Worm (Caenorhabditis elegans) whole organism, young adult: ENCODE results near the gene K02C4.3.

Experiments
- B0019.2 ChIP-seq: fragments of 200-800 bp; sonication (Bioruptor generic); conservative IDR thresholded peaks from 2 replicates; pipeline ENCODE4 v1.3.6; 2022; ENCODE audit warnings: missing genetic modification reagents, missing genetic modification characterization, missing compliant biosample characterization
- C06A6.2 ChIP-seq: fragments of 200-800 bp; sonication (Bioruptor generic); conservative IDR thresholded peaks from 2 replicates; pipeline ENCODE4 v1.3.6; 2022; ENCODE audit warnings: missing genetic modification characterization, missing compliant biosample characterization
- F10E7.11 ChIP-seq: sonication (generic microtip); optimal IDR thresholded peaks from 2 replicates; lab custom pipeline; 2017; ENCODE audit warnings: mild to moderate bottlenecking, missing genetic modification characterization, moderate library complexity, missing compliant biosample characterization
- F23B12.7 ChIP-seq: sonication (generic microtip); optimal IDR thresholded peaks from 2 replicates; lab custom pipeline; 2017; ENCODE audit warnings: missing genetic modification characterization, mild to moderate bottlenecking, missing compliant biosample characterization, antibody characterized with exemption, moderate library complexity; ENCODE audit not compliant: insufficient read depth
- F37B4.10 ChIP-seq: fragments of 200-800 bp; sonication (Bioruptor generic); IDR thresholded peaks from 2 replicates; pipeline ENCODE4 v1.3.6; 2022; ENCODE audit warnings: missing genetic modification characterization, missing compliant biosample characterization
- T26A5.8 ChIP-seq: sonication (generic microtip); optimal IDR thresholded peaks from 2 replicates; lab custom pipeline; 2016; ENCODE audit warnings: missing genetic modification characterization, missing compliant biosample characterization
- Y67H2A.10 ChIP-seq: fragments of 200-800 bp; sonication (Bioruptor generic); conservative IDR thresholded peaks from 2 replicates; pipeline ENCODE4 v1.3.6; 2022; ENCODE audit warnings: missing genetic modification reagents, missing genetic modification characterization, missing compliant biosample characterization
- atf-7 ChIP-seq: sonication (generic microtip); optimal IDR thresholded peaks from 2 replicates; lab custom pipeline; 2017; ENCODE audit warnings: mild to moderate bottlenecking, missing genetic modification characterization, missing compliant biosample characterization
- attf-3 ChIP-seq: fragments of 200-800 bp; sonication (Bioruptor generic); conservative IDR thresholded peaks from 2 replicates; pipeline ENCODE4 v1.3.6; 2022; ENCODE audit warnings: missing genetic modification reagents, missing genetic modification characterization, missing compliant biosample characterization
- ccch-3 ChIP-seq: fragments of 200-800 bp; sonication (Bioruptor generic); optimal IDR thresholded peaks from 2 replicates; lab custom pipeline; 2018; ENCODE audit warnings: mild to moderate bottlenecking, missing genetic modification characterization, missing compliant biosample characterization
- cebp-1 ChIP-seq, 2 experiments: fragments of 200-800 bp in 1 of 2; sonication (Bioruptor generic) in 1 of 2; sonication (generic microtip) in 1 of 2; IDR thresholded peaks in 1 of 2; optimal IDR thresholded peaks in 1 of 2; 2 replicates each; pipeline versions ENCODE4 v1.3.6 to Lab custom; 2017 to 2022; ENCODE audit warnings: missing compliant biosample characterization in 2 of 2, missing genetic modification characterization in 2 of 2, mild to moderate bottlenecking in 1 of 2, missing genetic modification reagents in 1 of 2, moderate library complexity in 1 of 2
- ceh-40 ChIP-seq: fragments of 200-800 bp; sonication (Bioruptor generic); IDR thresholded peaks from 2 replicates; pipeline ENCODE4 v1.3.6; 2022; ENCODE audit warnings: missing genetic modification characterization, missing compliant biosample characterization
- ceh-58 ChIP-seq: fragments of 200-800 bp; sonication (Bioruptor generic); IDR thresholded peaks from 2 replicates; pipeline ENCODE4 v1.3.6; 2022; ENCODE audit warnings: missing genetic modification characterization, missing compliant biosample characterization
- ceh-79 ChIP-seq: sonication (generic microtip); optimal IDR thresholded peaks from 2 replicates; lab custom pipeline; 2017; ENCODE audit warnings: mild to moderate bottlenecking, missing genetic modification characterization, missing compliant biosample characterization
- chd-7 ChIP-seq: sonication (generic microtip); optimal IDR thresholded peaks from 2 replicates; lab custom pipeline; 2016; ENCODE audit warnings: mild to moderate bottlenecking, missing genetic modification characterization, moderate library complexity, missing compliant biosample characterization
- dox-1 ChIP-seq: fragments of 200-800 bp; sonication (Bioruptor generic); IDR thresholded peaks from 2 replicates; pipeline ENCODE4 v1.3.6; 2022; ENCODE audit warnings: missing genetic modification reagents, missing genetic modification characterization, missing compliant biosample characterization
- efl-1 ChIP-seq: fragments of 150-350 bp; optimal IDR thresholded peaks from 2 replicates; lab custom pipeline; 2014; ENCODE audit warnings: missing biosample characterization, missing genetic modification reagents, missing genetic modification characterization
- egl-44 ChIP-seq: fragments of 200-800 bp; sonication (Bioruptor generic); IDR thresholded peaks from 2 replicates; pipeline ENCODE4 v1.3.6; 2022; ENCODE audit warnings: missing genetic modification reagents, missing genetic modification characterization, missing compliant biosample characterization
- ekl-4 ChIP-seq: fragments of 200-800 bp; sonication (Bioruptor generic); IDR thresholded peaks from 2 replicates; pipeline ENCODE4 v1.3.6; 2022; ENCODE audit warnings: missing genetic modification reagents, missing genetic modification characterization, missing compliant biosample characterization
- hlh-12 ChIP-seq: sonication (generic microtip); optimal IDR thresholded peaks from 2 replicates; lab custom pipeline; 2016; ENCODE audit warnings: missing genetic modification characterization, missing compliant biosample characterization
- hmg-1.2 ChIP-seq: fragments of 200-800 bp; sonication (Bioruptor generic); IDR thresholded peaks from 2 replicates; pipeline ENCODE4 v1.3.6; 2022; ENCODE audit warnings: missing genetic modification reagents, missing genetic modification characterization, missing compliant biosample characterization
- hmg-20 ChIP-seq: fragments of 200-800 bp; sonication (Bioruptor generic); IDR thresholded peaks from 2 replicates; pipeline ENCODE4 v1.3.6; 2022; ENCODE audit warnings: missing genetic modification reagents, missing genetic modification characterization, missing compliant biosample characterization
- lin-26 ChIP-seq: fragments of 200-800 bp; sonication (Bioruptor generic); IDR thresholded peaks from 2 replicates; pipeline ENCODE4 v1.3.6; 2022; ENCODE audit warnings: missing genetic modification reagents, missing genetic modification characterization, missing compliant biosample characterization
- lin-35 ChIP-seq, 3 experiments: fragments of 150-350 bp in 2 of 3; sonication (generic microtip) in 1 of 3; optimal IDR thresholded peaks; 2 replicates each; lab custom pipeline; 2014 to 2018; ENCODE audit warnings: missing biosample characterization in 3 of 3, missing genetic modification characterization in 3 of 3, missing genetic modification reagents in 3 of 3
- lin-54 ChIP-seq: fragments of 200-800 bp; sonication (Bioruptor generic); optimal IDR thresholded peaks from 2 replicates; lab custom pipeline; 2018; ENCODE audit warnings: mild to moderate bottlenecking, missing genetic modification characterization, missing compliant biosample characterization
- madf-10 ChIP-seq: sonication (generic microtip); optimal IDR thresholded peaks from 2 replicates; lab custom pipeline; 2016; ENCODE audit warnings: mild to moderate bottlenecking, missing genetic modification characterization, missing compliant biosample characterization
- madf-3 ChIP-seq: fragments of 200-800 bp; sonication (Bioruptor generic); IDR thresholded peaks from 2 replicates; pipeline ENCODE4 v1.3.6; 2022; ENCODE audit warnings: missing genetic modification reagents, missing genetic modification characterization, missing compliant biosample characterization
- mcd-1 ChIP-seq: fragments of 200-800 bp; sonication (Bioruptor generic); IDR thresholded peaks from 2 replicates; pipeline ENCODE4 v1.3.6; 2022; ENCODE audit warnings: missing genetic modification reagents, missing genetic modification characterization, missing compliant biosample characterization
- mel-28 ChIP-seq: sonication (generic microtip); optimal IDR thresholded peaks from 2 replicates; lab custom pipeline; 2016; ENCODE audit warnings: borderline replicate concordance, mild to moderate bottlenecking, missing genetic modification characterization, missing compliant biosample characterization
- nhr-80 ChIP-seq: sonication (generic microtip); optimal IDR thresholded peaks from 2 replicates; lab custom pipeline; 2016; ENCODE audit warnings: missing genetic modification characterization, missing compliant biosample characterization
- pbrm-1 ChIP-seq: fragments of 200-800 bp; sonication (Bioruptor generic); IDR thresholded peaks from 2 replicates; pipeline ENCODE4 v1.3.6; 2022; ENCODE audit warnings: missing genetic modification reagents, missing genetic modification characterization, missing compliant biosample characterization
- repo-1 ChIP-seq: sonication (generic microtip); optimal IDR thresholded peaks from 2 replicates; lab custom pipeline; 2017; ENCODE audit warnings: mild to moderate bottlenecking, missing genetic modification characterization, missing compliant biosample characterization
- rpc-1 ChIP-seq, 2 experiments: fragments of 150-350 bp in 1 of 2; sonication (generic microtip) in 1 of 2; optimal IDR thresholded peaks; 2 replicates each; lab custom pipeline; 2014 to 2018; ENCODE audit warnings: missing biosample characterization in 1 of 2, missing genetic modification characterization in 1 of 2, missing genetic modification reagents in 1 of 2, missing genotype in 1 of 2
- somi-1 ChIP-seq: fragments of 200-800 bp; sonication (Bioruptor generic); optimal IDR thresholded peaks from 2 replicates; lab custom pipeline; 2018; ENCODE audit warnings: mild to moderate bottlenecking, missing genetic modification characterization, missing compliant biosample characterization
- tbp1 ChIP-seq: fragments of 200-800 bp; sonication (Bioruptor generic); optimal IDR thresholded peaks from 2 replicates; lab custom pipeline; 2018; ENCODE audit warnings: mild to moderate bottlenecking, missing genetic modification characterization, missing compliant biosample characterization
- tlf-1 ChIP-seq: fragments of 200-800 bp; sonication (Bioruptor generic); optimal IDR thresholded peaks from 2 replicates; lab custom pipeline; 2018; ENCODE audit warnings: mild to moderate bottlenecking, missing genetic modification characterization, missing compliant biosample characterization
- unc-62 ChIP-seq: fragments of 150-350 bp; optimal IDR thresholded peaks from 2 replicates; lab custom pipeline; 2014; ENCODE audit warnings: missing biosample characterization, missing genetic modification reagents, missing genetic modification characterization
- zfh-2 ChIP-seq: fragments of 200-800 bp; sonication (Bioruptor generic); conservative IDR thresholded peaks from 2 replicates; pipeline ENCODE4 v1.3.6; 2022; ENCODE audit warnings: missing genetic modification reagents, missing genetic modification characterization, missing compliant biosample characterization
- ztf-22 ChIP-seq: fragments of 200-800 bp; sonication (Bioruptor generic); optimal IDR thresholded peaks from 2 replicates; lab custom pipeline; 2018; ENCODE audit warnings: mild to moderate bottlenecking, missing genetic modification characterization, moderate library complexity, missing compliant biosample characterization
- ztf-25 ChIP-seq: fragments of 200-800 bp; sonication (Bioruptor generic); IDR thresholded peaks from 2 replicates; pipeline ENCODE4 v1.3.6; 2022; ENCODE audit warnings: missing genetic modification reagents, missing genetic modification characterization, missing compliant biosample characterization

Gene K02C4.3

ce11 chrII:8130792-8131191 is 44.1 kb upstream of the K02C4.3 start:
- TF ChIP-seq rpc-1 (optimal IDR thresholded peaks at IDR 0.05; lab: Kevin White, UChicago), result no peak
- no peak for TF ChIP-seq rpc-1 (tag; optimal IDR thresholded peaks at IDR 0.05; lab: Kevin White, UChicago)
- 0 out of 2 replicates have a peak, but pooled peaks have one; percentile 5 for TF ChIP-seq hmg-1.2
- no peak for TF ChIP-seq cebp-1 (GFP tag; IDR thresholded peaks at IDR 0.05; lab: Robert Waterston, UW)
- peak; percentile 28 for TF ChIP-seq cebp-1 (tag; optimal IDR thresholded peaks at IDR 0.05; lab: Kevin White, UChicago)
- no peak for TF ChIP-seq madf-3 (GFP tag; lab: Robert Waterston, UW)
- no peak for TF ChIP-seq repo-1 (tag; lab: Kevin White, UChicago)
- 0 out of 2 replicates have a peak, but pooled peaks have one; percentile 11 for TF ChIP-seq dox-1 (GFP tag; lab: Robert Waterston, UW)

- TF ChIP-seq tlf-1 (GFP tag; lab: Kevin White, UChicago) (no peak), nhr-80 (peak; percentile 66)
- TF ChIP-seq, all 124 proteins: peak for 1
Measured at ce11 chrII:8129495-8130010, 42.9 kb upstream of the K02C4.3 start, which contains the start of gene ulp-4. Gene ulp-4 (plus strand): TSS chrII:8129960.

DNA sequence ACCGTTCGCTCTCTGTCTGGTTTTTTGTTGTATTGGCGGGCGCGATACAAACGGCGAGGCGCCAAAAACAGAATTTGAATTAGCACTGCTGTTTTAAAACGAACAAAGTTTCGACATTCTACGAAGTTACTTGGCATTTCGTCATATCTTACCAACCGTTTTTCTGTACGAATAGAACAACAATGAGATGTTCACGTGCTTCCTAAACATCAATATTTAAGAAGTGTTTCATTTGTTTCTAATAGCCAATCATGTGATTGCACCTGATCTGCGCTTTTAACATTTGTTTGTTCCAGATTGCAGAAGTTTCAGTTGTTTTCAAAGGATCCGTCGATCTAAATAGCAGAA is 42.4 kb upstream of the K02C4.3 start:
- TF ChIP-seq F37B4.10 (GFP tag; lab: Robert Waterston, UW) (no peak), efl-1 (GFP tag; lab: Kevin White, UChicago) (peak; percentile 13), zfh-2 (GFP tag; lab: Robert Waterston, UW) (0 out of 2 replicates have a peak, but pooled peaks have one; percentile 5), cebp-1 (GFP tag; IDR thresholded peaks at IDR 0.05; lab: Robert Waterston, UW) (0 out of 2 replicates have a peak, but pooled peaks have one; percentile 29), cebp-1 (tag; optimal IDR thresholded peaks at IDR 0.05; lab: Kevin White, UChicago) (peak; percentile 85), ccch-3 (no peak)

- TF ChIP-seq C06A6.2 (GFP tag; lab: Robert Waterston, UW) (no peak), nhr-80 (peak; percentile 37), mel-28 (tag; lab: Kevin White, UChicago) (no peak), hlh-12 (no peak), ceh-40 (GFP tag; lab: Robert Waterston, UW) (peak; percentile 55; the same call in 1 of the 2 replicates), somi-1 (GFP tag; lab: Kevin White, UChicago) (no peak), T26A5.8 (no peak), mcd-1 (peak; percentile 38; the same call in 1 of the 2 replicates), repo-1 (tag; lab: Kevin White, UChicago) (peak; percentile 28), F23B12.7 (tag; lab: Kevin White, UChicago) (no peak), atf-7 (no peak), dox-1 (GFP tag; lab: Robert Waterston, UW) (peak; percentile 65), ceh-79 (tag; lab: Kevin White, UChicago) (no peak), pbrm-1 (GFP tag; lab: Robert Waterston, UW) (no peak), ccch-3 (no peak), attf-3 (no peak), ztf-22 (GFP tag; lab: Kevin White, UChicago) (no peak), lin-35 (GFP tag; optimal IDR thresholded peaks at IDR 0.05; lab: Kevin White, UChicago) (no peak), unc-62 (GFP tag; lab: Kevin White, UChicago) (peak; percentile 52), madf-10 (tag; lab: Kevin White, UChicago) (peak; percentile 6), lin-26 (GFP tag; lab: Robert Waterston, UW) (no peak), hmg-20 (no peak), egl-44 (0 out of 2 replicates have a peak, but pooled peaks have one; percentile 10), tbp1 (GFP tag; lab: Kevin White, UChicago) (peak; percentile 11), ceh-58 (no peak), F10E7.11 (tag; lab: Kevin White, UChicago) (no peak), B0019.2 (no peak), lin-54 (peak; percentile 6), Y67H2A.10 (GFP tag; lab: Robert Waterston, UW) (no peak), ekl-4 (GFP tag; lab: Robert Waterston, UW) (no peak), ztf-25 (GFP tag; lab: Robert Waterston, UW) (no peak), chd-7 (tag; lab: Kevin White, UChicago) (no peak), efl-1 (GFP tag; lab: Kevin White, UChicago) (no peak)
Measured at ce11 chrII:8128273-8129039, 41.8 kb upstream of the K02C4.3 start.
